Worm (Caenorhabditis elegans) whole organism, L1 larva: Measurements from ENCODE around the gene H38K22.9.
A peak's percentile ranks its signal among the peaks of the same experiment; 100 is the strongest.

Experiments
- C16A3.4 ChIP-seq: fragments of 150-350 bp; optimal IDR thresholded peaks from 2 replicates; lab custom pipeline; 2014; ENCODE audit warnings: missing biosample characterization, missing genetic modification characterization
- C34B4.2 ChIP-seq: sonication (generic microtip); optimal IDR thresholded peaks from 2 replicates; lab custom pipeline; 2017; ENCODE audit warnings: mild to moderate bottlenecking, missing genetic modification characterization, missing compliant biosample characterization
- F16B12.6 ChIP-seq: fragments of 150-350 bp; optimal IDR thresholded peaks from 2 replicates; lab custom pipeline; 2014; ENCODE audit warnings: missing biosample characterization, missing genetic modification characterization
- aha-1 ChIP-seq: fragments of 150-350 bp; optimal IDR thresholded peaks from 2 replicates; lab custom pipeline; 2014; ENCODE audit warnings: missing biosample characterization, missing genetic modification characterization
- alr-1 ChIP-seq: fragments of 200-800 bp; sonication (Bioruptor generic); optimal IDR thresholded peaks from 2 replicates; lab custom pipeline; 2018; ENCODE audit warnings: borderline replicate concordance, mild to moderate bottlenecking, missing genetic modification characterization, missing compliant biosample characterization
- aly-2 ChIP-seq: fragments of 150-350 bp; optimal IDR thresholded peaks from 2 replicates; lab custom pipeline; 2014; ENCODE audit warnings: missing biosample characterization, missing genetic modification characterization
- ceh-63 ChIP-seq: fragments of 200-800 bp; sonication (Bioruptor generic); optimal IDR thresholded peaks from 2 replicates; lab custom pipeline; 2018; ENCODE audit warnings: mild to moderate bottlenecking, missing genetic modification characterization, missing compliant biosample characterization
- ceh-82 ChIP-seq, 3 experiments: fragments of 150-350 bp in 1 of 3; sonication (generic microtip) in 2 of 3; optimal IDR thresholded peaks; 2 replicates each; lab custom pipeline; 2014 to 2017; ENCODE audit warnings: missing biosample characterization in 3 of 3, missing genetic modification characterization in 3 of 3
- ceh-88 ChIP-seq: fragments of 200-800 bp; sonication (Bioruptor generic); IDR thresholded peaks from 2 replicates; pipeline ENCODE4 v1.3.6; 2022; ENCODE audit warnings: missing genetic modification characterization, missing compliant biosample characterization
- ceh-90 ChIP-seq: sonication (generic microtip); optimal IDR thresholded peaks from 2 replicates; lab custom pipeline; 2016; ENCODE audit warnings: missing genetic modification characterization, missing compliant biosample characterization
- dsc-1 ChIP-seq: sonication (generic microtip); optimal IDR thresholded peaks from 2 replicates; lab custom pipeline; 2016; ENCODE audit warnings: mild to moderate bottlenecking, missing genetic modification characterization, missing compliant biosample characterization
- efl-1 ChIP-seq, 4 experiments: fragments of 150-350 bp; optimal IDR thresholded peaks in 3 of 4; peaks in 1 of 4; 1 replicate in 1 of 4; 2 replicates in 3 of 4; lab custom pipeline; 2014; ENCODE audit warnings: missing biosample characterization in 2 of 4, missing genetic modification characterization in 2 of 4, missing genetic modification reagents in 2 of 4
- efl-3 ChIP-seq: fragments of 200-800 bp; sonication (Bioruptor generic); optimal IDR thresholded peaks from 2 replicates; lab custom pipeline; 2018; ENCODE audit warnings: mild to moderate bottlenecking, missing genetic modification characterization, missing compliant biosample characterization
- egl-13 ChIP-seq: sonication (generic microtip); optimal IDR thresholded peaks from 2 replicates; lab custom pipeline; 2016; ENCODE audit warnings: missing genotype, missing genetic modification reagents, missing genetic modification characterization, missing compliant biosample characterization
- elt-2 ChIP-seq: sonication (generic microtip); optimal IDR thresholded peaks from 2 replicates; lab custom pipeline; 2016; ENCODE audit warnings: missing genetic modification characterization, mild to moderate bottlenecking, inconsistent platforms, missing compliant biosample characterization, missing genetic modification reagents
- ets-5 ChIP-seq: fragments of 200-800 bp; sonication (Bioruptor generic); IDR thresholded peaks from 2 replicates; pipeline ENCODE4 v1.3.6; 2022; ENCODE audit warnings: missing genetic modification characterization, missing compliant biosample characterization
- fkh-10 ChIP-seq: sonication (generic microtip); optimal IDR thresholded peaks from 2 replicates; lab custom pipeline; 2017; ENCODE audit warnings: missing biosample characterization, missing genetic modification reagents, missing genetic modification characterization
- fkh-4 ChIP-seq: sonication (generic microtip); optimal IDR thresholded peaks from 2 replicates; lab custom pipeline; 2016; ENCODE audit warnings: missing compliant biosample characterization, missing genetic modification characterization, borderline replicate concordance
- fos-1 ChIP-seq: fragments of 150-350 bp; optimal IDR thresholded peaks from 2 replicates; lab custom pipeline; 2014; ENCODE audit warnings: missing biosample characterization, missing genetic modification characterization
- grh-1 ChIP-seq: fragments of 200-800 bp; sonication (Bioruptor generic); IDR thresholded peaks from 2 replicates; pipeline ENCODE4 v1.3.6; 2022; ENCODE audit warnings: missing genetic modification reagents, missing genetic modification characterization, missing compliant biosample characterization
- hlh-17 ChIP-seq: fragments of 200-800 bp; sonication (Bioruptor generic); optimal IDR thresholded peaks from 2 replicates; lab custom pipeline; 2018; ENCODE audit warnings: missing genetic modification characterization, mild to moderate bottlenecking, missing compliant biosample characterization, moderate library complexity, borderline replicate concordance
- hlh-4 ChIP-seq: sonication (generic microtip); optimal IDR thresholded peaks from 2 replicates; lab custom pipeline; 2016; ENCODE audit warnings: mild to moderate bottlenecking, missing genetic modification characterization, missing compliant biosample characterization
- jun-1 ChIP-seq: fragments of 150-350 bp; optimal IDR thresholded peaks from 2 replicates; lab custom pipeline; 2014; ENCODE audit warnings: missing biosample characterization, missing genetic modification reagents, missing genetic modification characterization
- lin-13 ChIP-seq: fragments of 150-350 bp; optimal IDR thresholded peaks from 2 replicates; lab custom pipeline; 2014; ENCODE audit warnings: missing biosample characterization, missing genetic modification reagents, missing genetic modification characterization
- lin-15B ChIP-seq: fragments of 150-350 bp; sonication (generic microtip); optimal IDR thresholded peaks from 3 replicates; lab custom pipeline; 2014; ENCODE audit warnings: missing biosample characterization, missing genetic modification characterization
- lin-35 ChIP-seq, 2 experiments: fragments of 150-350 bp; optimal IDR thresholded peaks; 2 replicates each; lab custom pipeline; 2014; ENCODE audit warnings: missing biosample characterization in 2 of 2, missing genetic modification characterization in 2 of 2, missing genetic modification reagents in 2 of 2
- lin-39 ChIP-seq: fragments of 150-350 bp; optimal IDR thresholded peaks from 2 replicates; lab custom pipeline; 2014; ENCODE audit warnings: missing biosample characterization, missing genetic modification reagents, missing genetic modification characterization
- lir-3 ChIP-seq: sonication (generic microtip); optimal IDR thresholded peaks from 2 replicates; lab custom pipeline; 2016; ENCODE audit warnings: mild to moderate bottlenecking, missing genetic modification characterization, moderate library complexity, missing compliant biosample characterization; ENCODE audit not compliant: poor library complexity
- lsy-2 ChIP-seq, 2 experiments: fragments of 150-350 bp; optimal IDR thresholded peaks; 2 replicates each; lab custom pipeline; 2014; ENCODE audit warnings: missing biosample characterization in 2 of 2, missing genetic modification characterization in 2 of 2
- mep-1 ChIP-seq: fragments of 150-350 bp; optimal IDR thresholded peaks from 2 replicates; lab custom pipeline; 2014; ENCODE audit warnings: missing biosample characterization, missing genetic modification characterization
- nhr-11 ChIP-seq: fragments of 150-350 bp; optimal IDR thresholded peaks from 2 replicates; lab custom pipeline; 2014; ENCODE audit warnings: missing biosample characterization, missing genetic modification characterization
- nhr-12 ChIP-seq: sonication (generic microtip); optimal IDR thresholded peaks from 2 replicates; lab custom pipeline; 2017; ENCODE audit warnings: missing biosample characterization, missing genetic modification characterization
- nhr-19 ChIP-seq: fragments of 200-800 bp; sonication (Bioruptor generic); conservative IDR thresholded peaks from 2 replicates; pipeline ENCODE4 v1.3.6; 2022; ENCODE audit warnings: missing genetic modification characterization, missing compliant biosample characterization
- nhr-237 ChIP-seq: fragments of 150-350 bp; optimal IDR thresholded peaks from 2 replicates; lab custom pipeline; 2014; ENCODE audit warnings: missing biosample characterization, missing genetic modification characterization
- nhr-47 ChIP-seq: sonication (generic microtip); optimal IDR thresholded peaks from 2 replicates; lab custom pipeline; 2016; ENCODE audit warnings: mild to moderate bottlenecking, missing genetic modification characterization, moderate library complexity, missing compliant biosample characterization
- nhr-85 ChIP-seq: sonication (generic microtip); peaks from one replicate; lab custom pipeline; 2016; ENCODE audit warnings: missing genetic modification characterization, inconsistent platforms, missing compliant biosample characterization
- pag-3 ChIP-seq: sonication (generic microtip); optimal IDR thresholded peaks from 2 replicates; lab custom pipeline; 2017; ENCODE audit warnings: missing genetic modification characterization, mild to moderate bottlenecking, missing compliant biosample characterization, antibody characterized with exemption, borderline replicate concordance; ENCODE audit not compliant: insufficient read depth
- pqm-1 ChIP-seq: sonication (generic microtip); optimal IDR thresholded peaks from 3 replicates; lab custom pipeline; 2017; ENCODE audit warnings: missing biosample characterization, missing genetic modification characterization
- rnt-1 ChIP-seq: sonication (generic microtip); optimal IDR thresholded peaks from 2 replicates; lab custom pipeline; 2016; ENCODE audit warnings: mild to moderate bottlenecking, missing genetic modification characterization, moderate library complexity, missing compliant biosample characterization
- skn-1 ChIP-seq: fragments of 150-350 bp; optimal IDR thresholded peaks from 2 replicates; lab custom pipeline; 2014; ENCODE audit warnings: missing biosample characterization, missing genetic modification characterization
- snpc-4 ChIP-seq: fragments of 150-350 bp; optimal IDR thresholded peaks from 2 replicates; lab custom pipeline; 2014; ENCODE audit warnings: missing biosample characterization, missing genetic modification characterization
- sox-4 ChIP-seq: sonication (generic microtip); optimal IDR thresholded peaks from 2 replicates; lab custom pipeline; 2016; ENCODE audit warnings: missing genetic modification characterization, missing compliant biosample characterization
- sptf-1 ChIP-seq: fragments of 150-350 bp; optimal IDR thresholded peaks from 2 replicates; lab custom pipeline; 2014; ENCODE audit warnings: missing biosample characterization, missing genetic modification characterization
- sup-37 ChIP-seq: fragments of 200-800 bp; sonication (Bioruptor generic); optimal IDR thresholded peaks from 2 replicates; lab custom pipeline; 2018; ENCODE audit warnings: mild to moderate bottlenecking, missing genetic modification characterization, missing compliant biosample characterization
- tbx-2 ChIP-seq: sonication (generic microtip); optimal IDR thresholded peaks from 2 replicates; lab custom pipeline; 2016; ENCODE audit warnings: missing genetic modification characterization, missing compliant biosample characterization
- tlp-1 ChIP-seq: fragments of 150-350 bp; optimal IDR thresholded peaks from 2 replicates; lab custom pipeline; 2014; ENCODE audit warnings: missing biosample characterization, missing genetic modification characterization
- unc-130 ChIP-seq: fragments of 150-350 bp; optimal IDR thresholded peaks from 2 replicates; lab custom pipeline; 2017; ENCODE audit warnings: missing biosample characterization, missing genetic modification characterization, inconsistent platforms
- unc-30 ChIP-seq: sonication (generic microtip); optimal IDR thresholded peaks from 2 replicates; lab custom pipeline; 2017; ENCODE audit warnings: missing biosample characterization, missing genetic modification characterization
- unc-98 ChIP-seq: fragments of 200-800 bp; sonication (Bioruptor generic); IDR thresholded peaks from 2 replicates; pipeline ENCODE4 v1.3.6; 2022; ENCODE audit warnings: missing genetic modification characterization, missing compliant biosample characterization
- vab-15 ChIP-seq: sonication (generic microtip); optimal IDR thresholded peaks from 2 replicates; lab custom pipeline; 2017; ENCODE audit warnings: missing genotype, mild to moderate bottlenecking, missing genetic modification characterization, missing compliant biosample characterization
- zip-4 ChIP-seq: fragments of 200-800 bp; sonication (Bioruptor generic); optimal IDR thresholded peaks from 2 replicates; lab custom pipeline; 2018; ENCODE audit warnings: mild to moderate bottlenecking, missing genetic modification characterization, moderate library complexity, missing compliant biosample characterization
- ztf-11 ChIP-seq, 2 experiments: sonication (generic microtip); optimal IDR thresholded peaks; 2 replicates each; lab custom pipeline; 2016 to 2017; ENCODE audit warnings: missing genetic modification characterization in 2 of 2, missing biosample characterization in 1 of 2, missing compliant biosample characterization in 1 of 2
- ztf-4 ChIP-seq: fragments of 150-350 bp; optimal IDR thresholded peaks from 2 replicates; lab custom pipeline; 2014; ENCODE audit warnings: missing biosample characterization, missing genetic modification characterization

Gene H38K22.9

DNA sequence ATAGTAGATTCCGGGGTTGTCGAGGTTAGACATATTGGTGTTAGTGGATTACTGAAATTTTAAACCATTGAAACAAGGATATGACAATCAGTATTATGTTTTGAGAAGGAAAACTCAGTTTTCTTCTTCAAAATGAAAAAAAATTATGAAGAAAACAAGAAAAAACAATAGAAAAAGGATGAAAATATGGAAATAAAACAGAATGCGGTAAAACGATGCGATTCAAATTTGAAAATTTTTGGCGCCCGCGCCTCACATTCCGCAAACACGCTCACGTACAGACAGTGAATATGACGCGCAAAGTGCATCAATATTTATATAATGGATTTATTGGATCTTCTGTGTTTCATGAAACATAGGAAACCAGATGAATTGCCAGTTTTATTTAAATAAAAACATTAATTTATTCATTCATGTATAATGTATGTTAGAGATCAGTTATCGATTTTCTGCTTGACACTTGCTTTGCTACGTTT lies 32.7 kb upstream of the H38K22.9 start, which contains the start of gene mcm-5:
TSS of gene mcm-5 (minus strand) at position 51 of the 476 bp plus-strand sequence.
- TF ChIP-seq F16B12.6 (peak; percentile 86), fos-1 (tag; lab: Kevin White, UChicago) (no peak), snpc-4 (tag; lab: Kevin White, UChicago) (no peak), unc-98 (GFP tag; lab: Robert Waterston, UW) (no peak), ceh-63 (GFP tag; lab: Kevin White, UChicago) (no peak), sox-4 (no peak), aha-1 (tag; lab: Kevin White, UChicago) (no peak), nhr-85 (tag; lab: Kevin White, UChicago) (peak; percentile 65), nhr-237 (tag; lab: Kevin White, UChicago) (no peak), sptf-1 (tag; lab: Kevin White, UChicago) (no peak), nhr-12 (tag; lab: Kevin White, UChicago) (no peak), efl-1 (optimal IDR thresholded peaks at IDR 0.05; lab: Kevin White, UChicago) (peak; percentile 73 to 81), efl-1 (GFP tag; optimal IDR thresholded peaks at IDR 0.05 in 1 of 2; lab: Kevin White, UChicago) (peak; percentile 88 to 98), efl-3 (GFP tag; lab: Kevin White, UChicago) (no peak), lin-35 (GFP tag; optimal IDR thresholded peaks at IDR 0.05; lab: Kevin White, UChicago) (peak; percentile 82 to 89), ets-5 (GFP tag; lab: Robert Waterston, UW) (no peak), unc-30 (tag; lab: Kevin White, UChicago) (no peak), fkh-4 (no peak), ztf-4 (tag; lab: Kevin White, UChicago) (no peak), ceh-90 (no peak), ceh-82 (tag; optimal IDR thresholded peaks at IDR 0.05; lab: Kevin White, UChicago) (peak in 1 of 3 experiments; percentile 9), dsc-1 (tag; lab: Kevin White, UChicago) (no peak), nhr-11 (no peak), egl-13 (tag; lab: Kevin White, UChicago) (no peak), rnt-1 (no peak), nhr-19 (GFP tag; lab: Robert Waterston, UW) (0 out of 2 replicates have a peak, but pooled peaks have one; percentile 16), C34B4.2 (tag; lab: Kevin White, UChicago) (no peak), vab-15 (tag; lab: Kevin White, UChicago) (no peak), grh-1 (GFP tag; lab: Robert Waterston, UW) (no peak), hlh-4 (tag; lab: Kevin White, UChicago) (no peak), lin-13 (GFP tag; lab: Kevin White, UChicago) (no peak), fkh-10 (GFP tag; lab: Kevin White, UChicago) (no peak), nhr-47 (tag; lab: Kevin White, UChicago) (no peak), tbx-2 (tag; lab: Kevin White, UChicago) (no peak), lin-15B (tag; lab: Kevin White, UChicago) (peak; percentile 3), lin-39 (tag; lab: Kevin White, UChicago) (no peak), hlh-17 (no peak), ceh-88 (no peak), zip-4 (GFP tag; lab: Kevin White, UChicago) (no peak), lir-3 (tag; lab: Kevin White, UChicago) (no peak), tlp-1 (tag; lab: Kevin White, UChicago) (no peak), mep-1 (tag; lab: Kevin White, UChicago) (peak; percentile 66), C16A3.4 (peak; percentile 36), elt-2 (tag; lab: Kevin White, UChicago) (no peak), jun-1 (tag; lab: Kevin White, UChicago) (no peak), unc-130 (tag; lab: Kevin White, UChicago) (peak; percentile 77), pqm-1 (no peak), aly-2 (tag; lab: Kevin White, UChicago) (no peak), alr-1 (tag; lab: Kevin White, UChicago) (no peak), ztf-11 (tag; optimal IDR thresholded peaks at IDR 0.05; lab: Kevin White, UChicago) (no peak), lsy-2 (tag; optimal IDR thresholded peaks at IDR 0.05; lab: Kevin White, UChicago) (peak; percentile 54 to 75), pag-3 (tag; lab: Kevin White, UChicago) (no peak), sup-37 (GFP tag; lab: Kevin White, UChicago) (no peak), skn-1 (tag; lab: Kevin White, UChicago) (peak; percentile 49)
